Worm (Caenorhabditis elegans): Measurements from ENCODE around the gene F40G9.18.
A peak's percentile ranks its signal among the peaks of the same experiment; 100 is the strongest.

DNA sequence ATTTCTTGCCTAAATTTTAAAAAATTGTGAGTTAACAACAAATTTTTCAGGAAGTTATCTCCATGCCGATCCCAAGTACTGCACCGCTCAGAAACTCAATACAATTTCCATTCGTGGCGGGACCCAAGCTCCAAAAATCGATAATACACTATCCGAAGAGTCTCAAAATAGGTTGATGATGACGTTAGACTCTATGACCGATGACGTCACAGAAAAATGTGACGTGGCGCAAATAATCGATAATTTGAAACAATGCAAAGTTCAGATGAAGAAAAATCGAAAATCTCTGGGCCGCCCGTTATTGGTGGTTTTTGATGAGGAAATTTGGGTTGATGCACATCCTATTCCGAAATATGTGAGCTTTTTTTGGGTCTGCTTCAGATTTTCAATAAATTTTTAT lies 15.0 kb upstream of the F40G9.18 start:
- no peak for TF ChIP-seq hlh-17 (GFP tag; optimal IDR thresholded peaks at IDR 0.05; ENCODE audit: borderline replicate concordance)
- no peak for TF ChIP-seq ztf-11 (tag; optimal IDR thresholded peaks at IDR 0.05)
- no peak for TF ChIP-seq pag-3 (tag; optimal IDR thresholded peaks at IDR 0.05; ENCODE audit: borderline replicate concordance, insufficient read depth)
- TF ChIP-seq mef-2 (tag; optimal IDR thresholded peaks at IDR 0.05) = no peak
- TF ChIP-seq skn-1 (tag; optimal IDR thresholded peaks at IDR 0.05) = no peak
- TF ChIP-seq nhr-12 (tag; optimal IDR thresholded peaks at IDR 0.05) = no peak
- no peak for TF ChIP-seq efl-1 (optimal IDR thresholded peaks at IDR 0.05)
- TF ChIP-seq efl-1 (GFP tag; optimal IDR thresholded peaks at IDR 0.05 in 1 of 2) = peak in 1 of 2 experiments; percentile 64

Data from whole organism, L1 larva.